Fruit fly (Drosophila melanogaster): ENCODE measurements around the gene Kul.

dm6 chr3R:29763804-29764203, 38.2 kb downstream of the Kul start:
- TF ChIP-seq psq (optimal IDR thresholded peaks at IDR 0.05) = no peak
- no peak for TF ChIP-seq insv (optimal IDR thresholded peaks at IDR 0.05)
- TF ChIP-seq ttk (optimal IDR thresholded peaks at IDR 0.05) = no peak

Measured in Kc167 (cell line).